Worm (Caenorhabditis elegans): ENCODE data around the gene tomm-40.

tomm-40 gene

ce11 chrII:8926451-8926850 lies 46.9 kb downstream of the tomm-40 start, which contains the start of gene B0457.2:
Gene B0457.2 (minus strand): TSS chrII:8926551.
- TF ChIP-seq ama-1 (optimal IDR thresholded peaks at IDR 0.05) (no peak), nhr-25 (tag; optimal IDR thresholded peaks at IDR 0.05) (peak; percentile 16)

ce11 chrII:8923187-8923586 lies 50.2 kb downstream of the tomm-40 start:
- TF ChIP-seq fkh-2 (tag; optimal IDR thresholded peaks at IDR 0.05) (no peak), pqm-1 (tag; optimal IDR thresholded peaks at IDR 0.05) (peak; percentile 62), elt-2 (tag; optimal IDR thresholded peaks at IDR 0.05) (peak; percentile 39)

DNA sequence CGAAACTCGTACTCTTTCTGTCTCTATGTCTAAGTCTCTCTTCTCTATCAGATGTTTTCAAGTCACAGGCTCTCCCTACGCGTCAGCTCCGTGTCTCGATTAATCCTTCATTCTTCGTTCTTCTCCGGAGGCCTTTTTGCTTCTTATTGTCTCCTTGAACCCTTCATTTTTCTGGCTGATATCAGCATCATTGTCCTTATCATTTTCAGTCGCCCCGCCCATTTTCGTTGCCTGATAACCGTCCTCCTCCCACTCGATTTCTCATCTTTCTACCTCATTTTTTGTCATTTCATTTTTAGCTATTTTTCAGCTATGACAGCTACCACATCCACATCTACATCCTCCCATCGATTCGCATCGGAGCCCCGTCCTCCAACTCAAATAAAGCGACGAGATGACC lies 51.2 kb downstream of the tomm-40 start, which contains the start of gene B0457.6:
B0457.6 (plus strand) TSS at position 284 of the 400 bp plus-strand sequence.
- TF ChIP-seq nhr-237 (tag; optimal IDR thresholded peaks at IDR 0.05) (no peak), tbx-2 (tag; optimal IDR thresholded peaks at IDR 0.05) (no peak), ceh-16 (tag; optimal IDR thresholded peaks at IDR 0.05) (no peak), pqm-1 (tag; optimal IDR thresholded peaks at IDR 0.05) (peak; percentile 70), elt-2 (tag; optimal IDR thresholded peaks at IDR 0.05) (peak; percentile 77), lin-39 (tag; optimal IDR thresholded peaks at IDR 0.05) (peak; percentile 43), nfya-1 (tag; optimal IDR thresholded peaks at IDR 0.05; ENCODE audit: insufficient read depth) (peak; percentile 45), nhr-43 (tag; optimal IDR thresholded peaks at IDR 0.05; ENCODE audit: poor library complexity, severe bottlenecking) (no peak), hmg-11 (tag; optimal IDR thresholded peaks at IDR 0.05) (peak; percentile 36)

Data from whole organism, L3 larva.